Worm (Caenorhabditis elegans) whole organism, young adult: ENCODE results near the gene npr-34.
A peak's percentile ranks its signal among the peaks of the same experiment; 100 is the strongest.

Source experiments
- D2030.7 ChIP-seq: fragments of 200-800 bp; sonication (Bioruptor generic); IDR thresholded peaks from 2 replicates; pipeline ENCODE4 v1.3.6; 2022; ENCODE audit warnings: missing genetic modification reagents, missing genetic modification characterization, missing compliant biosample characterization
- F22D6.2 ChIP-seq: sonication (generic microtip); optimal IDR thresholded peaks from 2 replicates; lab custom pipeline; 2016; ENCODE audit warnings: mild to moderate bottlenecking, missing genetic modification characterization, missing compliant biosample characterization
- F23B12.7 ChIP-seq: sonication (generic microtip); optimal IDR thresholded peaks from 2 replicates; lab custom pipeline; 2017; ENCODE audit warnings: missing genetic modification characterization, mild to moderate bottlenecking, missing compliant biosample characterization, antibody characterized with exemption, moderate library complexity; ENCODE audit not compliant: insufficient read depth
- F33H1.4 ChIP-seq: fragments of 200-800 bp; sonication (Bioruptor generic); IDR thresholded peaks from 2 replicates; pipeline ENCODE4 v1.3.6; 2022; ENCODE audit warnings: missing genetic modification reagents, missing genetic modification characterization, missing compliant biosample characterization
- F37B4.10 ChIP-seq: fragments of 200-800 bp; sonication (Bioruptor generic); IDR thresholded peaks from 2 replicates; pipeline ENCODE4 v1.3.6; 2022; ENCODE audit warnings: missing genetic modification characterization, missing compliant biosample characterization
- F49E8.2 ChIP-seq: sonication (generic microtip); optimal IDR thresholded peaks from 3 replicates; lab custom pipeline; 2017; ENCODE audit warnings: missing genetic modification characterization, mild to moderate bottlenecking, missing compliant biosample characterization, antibody characterized with exemption, moderate library complexity; ENCODE audit not compliant: insufficient read depth
- F55B11.4 ChIP-seq: sonication (generic microtip); optimal IDR thresholded peaks from 2 replicates; lab custom pipeline; 2016; ENCODE audit warnings: missing compliant biosample characterization, missing genetic modification characterization, borderline replicate concordance; ENCODE audit not compliant: insufficient read depth
- K11D2.4 ChIP-seq: fragments of 200-800 bp; sonication (Bioruptor generic); IDR thresholded peaks from 2 replicates; pipeline ENCODE4 v1.3.6; 2022; ENCODE audit warnings: missing genetic modification reagents, missing genetic modification characterization, missing compliant biosample characterization
- K12H6.12 ChIP-seq: fragments of 200-800 bp; sonication (Bioruptor generic); optimal IDR thresholded peaks from 2 replicates; lab custom pipeline; 2018; ENCODE audit warnings: mild to moderate bottlenecking, missing genetic modification characterization, missing compliant biosample characterization
- Y53G8AR.9 ChIP-seq: fragments of 200-800 bp; sonication (Bioruptor generic); conservative IDR thresholded peaks from 2 replicates; pipeline ENCODE4 v1.3.6; 2022; ENCODE audit warnings: missing genetic modification reagents, missing genetic modification characterization, missing compliant biosample characterization
- ama-1 ChIP-seq, 3 experiments: fragments of 150-350 bp in 1 of 3; sonication (generic microtip) in 2 of 3; optimal IDR thresholded peaks; 2 replicates each; lab custom pipeline; 2014 to 2018; ENCODE audit warnings: missing biosample characterization in 2 of 3, missing genetic modification characterization in 2 of 3, missing genetic modification reagents in 2 of 3
- athp-1 ChIP-seq: sonication (generic microtip); optimal IDR thresholded peaks from 2 replicates; lab custom pipeline; 2017; ENCODE audit warnings: mild to moderate bottlenecking, missing genetic modification characterization, missing compliant biosample characterization
- bed-1 ChIP-seq: fragments of 200-800 bp; sonication (Bioruptor generic); IDR thresholded peaks from 2 replicates; pipeline ENCODE4 v1.3.6; 2022; ENCODE audit warnings: missing genetic modification reagents, missing genetic modification characterization, missing compliant biosample characterization
- ceh-40 ChIP-seq: fragments of 200-800 bp; sonication (Bioruptor generic); IDR thresholded peaks from 2 replicates; pipeline ENCODE4 v1.3.6; 2022; ENCODE audit warnings: missing genetic modification characterization, missing compliant biosample characterization
- ceh-58 ChIP-seq: fragments of 200-800 bp; sonication (Bioruptor generic); IDR thresholded peaks from 2 replicates; pipeline ENCODE4 v1.3.6; 2022; ENCODE audit warnings: missing genetic modification characterization, missing compliant biosample characterization
- dox-1 ChIP-seq: fragments of 200-800 bp; sonication (Bioruptor generic); IDR thresholded peaks from 2 replicates; pipeline ENCODE4 v1.3.6; 2022; ENCODE audit warnings: missing genetic modification reagents, missing genetic modification characterization, missing compliant biosample characterization
- dpl-1 ChIP-seq: fragments of 150-350 bp; optimal IDR thresholded peaks from 2 replicates; lab custom pipeline; 2014; ENCODE audit warnings: missing biosample characterization, missing genetic modification reagents, missing genetic modification characterization
- efl-1 ChIP-seq: fragments of 150-350 bp; optimal IDR thresholded peaks from 2 replicates; lab custom pipeline; 2014; ENCODE audit warnings: missing biosample characterization, missing genetic modification reagents, missing genetic modification characterization
- egl-44 ChIP-seq: fragments of 200-800 bp; sonication (Bioruptor generic); IDR thresholded peaks from 2 replicates; pipeline ENCODE4 v1.3.6; 2022; ENCODE audit warnings: missing genetic modification reagents, missing genetic modification characterization, missing compliant biosample characterization
- ekl-4 ChIP-seq: fragments of 200-800 bp; sonication (Bioruptor generic); IDR thresholded peaks from 2 replicates; pipeline ENCODE4 v1.3.6; 2022; ENCODE audit warnings: missing genetic modification reagents, missing genetic modification characterization, missing compliant biosample characterization
- gei-17 ChIP-seq: fragments of 200-800 bp; sonication (Bioruptor generic); optimal IDR thresholded peaks from 2 replicates; lab custom pipeline; 2018; ENCODE audit warnings: mild to moderate bottlenecking, missing genetic modification characterization, missing compliant biosample characterization
- him-1 ChIP-seq: sonication (generic microtip); optimal IDR thresholded peaks from 2 replicates; lab custom pipeline; 2016; ENCODE audit warnings: missing genotype, missing genetic modification reagents, missing genetic modification characterization, missing compliant biosample characterization
- hlh-12 ChIP-seq: sonication (generic microtip); optimal IDR thresholded peaks from 2 replicates; lab custom pipeline; 2016; ENCODE audit warnings: missing genetic modification characterization, missing compliant biosample characterization
- hlh-26 ChIP-seq: fragments of 200-800 bp; sonication (Bioruptor generic); conservative IDR thresholded peaks from 2 replicates; pipeline ENCODE4 v1.3.6; 2022; ENCODE audit warnings: missing genetic modification reagents, missing genetic modification characterization, missing compliant biosample characterization
- lin-54 ChIP-seq: fragments of 200-800 bp; sonication (Bioruptor generic); optimal IDR thresholded peaks from 2 replicates; lab custom pipeline; 2018; ENCODE audit warnings: mild to moderate bottlenecking, missing genetic modification characterization, missing compliant biosample characterization
- lsl-1 ChIP-seq: fragments of 200-800 bp; sonication (Bioruptor generic); optimal IDR thresholded peaks from 2 replicates; lab custom pipeline; 2018; ENCODE audit warnings: mild to moderate bottlenecking, missing genetic modification characterization, moderate library complexity, missing compliant biosample characterization
- madf-3 ChIP-seq: fragments of 200-800 bp; sonication (Bioruptor generic); IDR thresholded peaks from 2 replicates; pipeline ENCODE4 v1.3.6; 2022; ENCODE audit warnings: missing genetic modification reagents, missing genetic modification characterization, missing compliant biosample characterization
- madf-6 ChIP-seq: fragments of 200-800 bp; sonication (Bioruptor generic); IDR thresholded peaks from 2 replicates; pipeline ENCODE4 v1.3.6; 2022; ENCODE audit warnings: missing genetic modification reagents, missing genetic modification characterization, missing compliant biosample characterization
- madf-8 ChIP-seq: fragments of 200-800 bp; sonication (Bioruptor generic); conservative IDR thresholded peaks from 2 replicates; pipeline ENCODE4 v1.3.6; 2022; ENCODE audit warnings: missing genetic modification reagents, missing genetic modification characterization, missing compliant biosample characterization
- mcd-1 ChIP-seq: fragments of 200-800 bp; sonication (Bioruptor generic); IDR thresholded peaks from 2 replicates; pipeline ENCODE4 v1.3.6; 2022; ENCODE audit warnings: missing genetic modification reagents, missing genetic modification characterization, missing compliant biosample characterization
- mes-4 ChIP-seq: sonication (generic microtip); optimal IDR thresholded peaks from 2 replicates; lab custom pipeline; 2016; ENCODE audit warnings: missing genotype, missing genetic modification characterization, missing compliant biosample characterization
- nfya-2 ChIP-seq: fragments of 200-800 bp; sonication (Bioruptor generic); IDR thresholded peaks from 2 replicates; pipeline ENCODE4 v1.3.6; 2022; ENCODE audit warnings: missing genetic modification reagents, missing genetic modification characterization, missing compliant biosample characterization
- nhr-90 ChIP-seq: sonication (generic microtip); optimal IDR thresholded peaks from 2 replicates; lab custom pipeline; 2016; ENCODE audit warnings: missing genotype, mild to moderate bottlenecking, missing genetic modification characterization, missing compliant biosample characterization
- rec-8 ChIP-seq, 2 experiments: sonication (generic microtip); optimal IDR thresholded peaks; 2 replicates each; lab custom pipeline; 2016; ENCODE audit warnings: mild to moderate bottlenecking in 2 of 2, missing genetic modification characterization in 2 of 2, missing genetic modification reagents in 2 of 2, missing genotype in 2 of 2, missing biosample characterization in 1 of 2, missing compliant biosample characterization in 1 of 2, moderate library complexity in 1 of 2
- snpc-3.4 ChIP-seq: sonication (generic microtip); optimal IDR thresholded peaks from 2 replicates; lab custom pipeline; 2017; ENCODE audit warnings: missing genetic modification characterization, mild to moderate bottlenecking, missing compliant biosample characterization, antibody characterized with exemption, moderate library complexity, missing genotype, missing genetic modification reagents
- snpc-4 ChIP-seq, 5 experiments: fragments of 150-350 bp in 1 of 5; sonication (generic microtip) in 4 of 5; optimal IDR thresholded peaks; 2 replicates each; lab custom pipeline; 2014 to 2018; ENCODE audit warnings: missing genetic modification characterization in 5 of 5, missing biosample characterization in 3 of 5, antibody characterized with exemption in 2 of 5, mild to moderate bottlenecking in 2 of 5, missing compliant biosample characterization in 2 of 5, missing genotype in 2 of 5, moderate library complexity in 2 of 5, missing genetic modification reagents in 1 of 5
- tbx-9 ChIP-seq: sonication (generic microtip); optimal IDR thresholded peaks from 2 replicates; lab custom pipeline; 2016; ENCODE audit warnings: borderline replicate concordance, missing genetic modification characterization, inconsistent platforms, missing compliant biosample characterization
- unc-130 ChIP-seq: sonication (generic microtip); optimal IDR thresholded peaks from 2 replicates; lab custom pipeline; 2016; ENCODE audit warnings: missing genetic modification reagents, missing genetic modification characterization, missing compliant biosample characterization
- xnd-1 ChIP-seq: sonication (generic microtip); optimal IDR thresholded peaks from 2 replicates; lab custom pipeline; 2016; ENCODE audit warnings: missing genotype, missing genetic modification reagents, missing genetic modification characterization, missing compliant biosample characterization
- zfh-2 ChIP-seq: fragments of 200-800 bp; sonication (Bioruptor generic); conservative IDR thresholded peaks from 2 replicates; pipeline ENCODE4 v1.3.6; 2022; ENCODE audit warnings: missing genetic modification reagents, missing genetic modification characterization, missing compliant biosample characterization
- ztf-26 ChIP-seq: sonication (generic microtip); optimal IDR thresholded peaks from 2 replicates; lab custom pipeline; 2017; ENCODE audit warnings: missing genetic modification characterization, missing compliant biosample characterization
- ztf-28 ChIP-seq: fragments of 200-800 bp; sonication (Bioruptor generic); IDR thresholded peaks from 2 replicates; pipeline ENCODE4 v1.3.6; 2022; ENCODE audit warnings: missing genetic modification reagents, missing genetic modification characterization, missing compliant biosample characterization

The npr-34 gene

ce11 chrII:14739143-14739542 is at the start of gene npr-34:
Gene npr-34, minus strand, starts transcription at chrII:14739243.
- no peak for TF ChIP-seq bed-1 (GFP tag; lab: Robert Waterston, UW)
- TF ChIP-seq snpc-3.4 (tag; lab: Kevin White, UChicago), result no peak
- TF ChIP-seq nfya-2 (GFP tag; lab: Robert Waterston, UW), result no peak
- no peak for TF ChIP-seq lin-54 (GFP tag; lab: Kevin White, UChicago)
- TF ChIP-seq ceh-40 (GFP tag; lab: Robert Waterston, UW), result no peak

- TF ChIP-seq hlh-12 (tag; lab: Kevin White, UChicago) (no peak), F37B4.10 (GFP tag; lab: Robert Waterston, UW) (no peak), madf-8 (no peak), him-1 (no peak), tbx-9 (tag; lab: Kevin White, UChicago) (no peak), ztf-28 (GFP tag; lab: Robert Waterston, UW) (no peak), ama-1 (optimal IDR thresholded peaks at IDR 0.05; lab: Kevin White, UChicago) (no peak), ama-1 (GFP tag; optimal IDR thresholded peaks at IDR 0.05; lab: Kevin White, UChicago) (no peak), F55B11.4 (no peak), K11D2.4 (no peak), unc-130 (no peak), F23B12.7 (tag; lab: Kevin White, UChicago) (no peak), Y53G8AR.9 (GFP tag; lab: Robert Waterston, UW) (no peak), gei-17 (GFP tag; lab: Kevin White, UChicago) (no peak), egl-44 (GFP tag; lab: Robert Waterston, UW) (no peak), F22D6.2 (tag; lab: Kevin White, UChicago) (no peak), ztf-26 (no peak), rec-8 (tag; optimal IDR thresholded peaks at IDR 0.05; lab: Kevin White, UChicago) (no peak), ceh-58 (GFP tag; lab: Robert Waterston, UW) (no peak)
Measured at ce11 chrII:14785906-14786305, 46.9 kb upstream of the npr-34 start, which contains the start of gene Y54E2A.9. Gene Y54E2A.9, minus strand, starts transcription at chrII:14786006.

ce11 chrII:14779851-14780250 is 40.8 kb upstream of the npr-34 start:
- TF ChIP-seq hlh-26 (GFP tag; lab: Robert Waterston, UW) (no peak), ekl-4 (no peak), dpl-1 (GFP tag; lab: Kevin White, UChicago) (no peak), athp-1 (tag; lab: Kevin White, UChicago) (no peak), zfh-2 (GFP tag; lab: Robert Waterston, UW) (peak; percentile 76)

ce11 chrII:14778092-14778491 is 39.0 kb upstream of the npr-34 start, which contains the start of gene Y54E2A.8:
Gene Y54E2A.8, plus strand, starts transcription at chrII:14778345.
- TF ChIP-seq lsl-1 (GFP tag; lab: Kevin White, UChicago) (peak; percentile 93), mcd-1 (GFP tag; lab: Robert Waterston, UW) (peak; percentile 41; the same call in 1 of the 2 replicates), bed-1 (GFP tag; lab: Robert Waterston, UW) (no peak), ztf-26 (no peak), K12H6.12 (tag; lab: Kevin White, UChicago) (no peak), efl-1 (GFP tag; lab: Kevin White, UChicago) (peak; percentile 46), nhr-90 (no peak), F23B12.7 (tag; lab: Kevin White, UChicago) (no peak), dpl-1 (GFP tag; lab: Kevin White, UChicago) (no peak), madf-3 (GFP tag; lab: Robert Waterston, UW) (no peak), unc-130 (peak; percentile 5), dox-1 (0 out of 2 replicates have a peak, but pooled peaks have one; percentile 13), D2030.7 (peak; percentile 38; the same call in 1 of the 2 replicates), xnd-1 (tag; lab: Kevin White, UChicago) (peak; percentile 90), mes-4 (tag; lab: Kevin White, UChicago) (no peak), madf-6 (peak; percentile 92), lin-54 (GFP tag; lab: Kevin White, UChicago) (peak; percentile 40), F49E8.2 (tag; lab: Kevin White, UChicago) (peak; percentile 16), him-1 (peak; percentile 94), madf-8 (peak; percentile 82), F33H1.4 (peak; percentile 91), snpc-4 (GFP tag; optimal IDR thresholded peaks at IDR 0.05; lab: Kevin White, UChicago) (no peak), snpc-4 (tag; optimal IDR thresholded peaks at IDR 0.05; lab: Kevin White, UChicago) (peak in 3 of 4 experiments; percentile 21 to 23 (median 22))
